Worm (Caenorhabditis elegans): ENCODE results near the gene K09E3.7.
A peak's percentile ranks its signal among the peaks of the same experiment; 100 is the strongest.

K09E3.7 gene

DNA sequence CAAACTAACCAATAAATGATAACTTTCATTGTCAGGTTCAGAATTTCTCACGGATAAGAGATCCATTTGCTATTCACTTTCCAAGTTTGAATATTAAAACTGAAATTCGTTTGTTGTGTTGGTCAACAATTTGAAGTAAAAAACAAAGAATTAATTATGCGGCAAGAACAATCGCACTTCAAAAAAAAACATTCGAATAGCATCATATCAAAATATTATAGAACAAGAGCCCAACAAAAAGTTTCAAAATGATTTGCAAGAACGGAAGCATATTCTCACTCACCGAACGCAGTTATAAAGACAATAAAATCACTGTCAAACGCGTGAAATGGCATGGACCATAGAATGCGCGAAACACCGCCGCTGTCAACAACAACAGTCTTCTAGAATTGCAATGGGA lies at the start of gene K09E3.7:
Gene K09E3.7 (minus strand): TSS at position 101 of the 400 bp plus-strand sequence.
- TF ChIP-seq tbx-11 (GFP tag; IDR thresholded peaks at IDR 0.05) (no peak), ama-1 (optimal IDR thresholded peaks at IDR 0.05) (no peak), B0310.2 (tag; optimal IDR thresholded peaks at IDR 0.05) (no peak), sea-1 (GFP tag; conservative IDR thresholded peaks at IDR 0.05) (no peak), hmg-4 (GFP tag; optimal IDR thresholded peaks at IDR 0.05) (no peak), ceh-36 (tag; optimal IDR thresholded peaks at IDR 0.05) (no peak), hnd-1 (tag; optimal IDR thresholded peaks at IDR 0.05) (no peak), flt-1 (GFP tag; IDR thresholded peaks at IDR 0.05) (no peak), scrt-1 (GFP tag; IDR thresholded peaks at IDR 0.05) (no peak)

DNA sequence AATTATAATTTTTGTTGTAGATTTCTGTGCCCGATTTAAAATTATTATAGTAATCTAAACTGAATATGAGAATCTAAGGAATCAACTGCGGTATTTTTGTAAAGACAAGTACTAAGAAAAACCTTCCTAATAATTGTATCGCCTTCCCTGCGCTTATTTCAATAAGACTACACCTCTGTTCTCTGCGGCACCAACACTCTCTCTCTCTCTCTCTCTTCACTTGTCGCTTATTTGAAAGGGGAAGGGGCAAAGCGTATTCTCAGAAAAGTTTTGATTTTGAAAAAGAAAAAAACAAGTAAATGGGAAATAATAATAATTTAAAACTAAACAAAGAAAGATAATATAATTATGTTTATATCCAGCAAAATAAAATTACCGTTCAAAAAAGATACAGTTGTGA lies 46.9 kb upstream of the K09E3.7 start:
- no peak for TF ChIP-seq aly-1 (tag; optimal IDR thresholded peaks at IDR 0.05)
- TF ChIP-seq hnd-1 (tag; optimal IDR thresholded peaks at IDR 0.05) = no peak
- TF ChIP-seq B0310.2 (tag; optimal IDR thresholded peaks at IDR 0.05) = no peak
- no peak for TF ChIP-seq ceh-36 (tag; optimal IDR thresholded peaks at IDR 0.05)
- peak; percentile 6 for TF ChIP-seq hmg-4 (GFP tag; optimal IDR thresholded peaks at IDR 0.05)
- no peak for TF ChIP-seq tra-4 (tag; optimal IDR thresholded peaks at IDR 0.05)
- peak; percentile 77 for TF ChIP-seq F13C5.2 (tag; optimal IDR thresholded peaks at IDR 0.05)
- peak; percentile 66; the same call in 1 of the 2 replicates for TF ChIP-seq pes-1 (GFP tag; IDR thresholded peaks at IDR 0.05)
- peak; percentile 47; the same call in 1 of the 2 replicates for TF ChIP-seq tbx-37 (GFP tag; conservative IDR thresholded peaks at IDR 0.05)
- TF ChIP-seq sea-1 (GFP tag; conservative IDR thresholded peaks at IDR 0.05) = no peak
- no peak for TF ChIP-seq ceh-13 (GFP tag; optimal IDR thresholded peaks at IDR 0.05)
- TF ChIP-seq ets-7 (tag; optimal IDR thresholded peaks at IDR 0.05) = no peak
- no peak for TF ChIP-seq tbx-11 (GFP tag; IDR thresholded peaks at IDR 0.05)
- TF ChIP-seq flt-1 (GFP tag; IDR thresholded peaks at IDR 0.05) = peak; percentile 65; the same call in 1 of the 2 replicates
- no peak for TF ChIP-seq ama-1 (optimal IDR thresholded peaks at IDR 0.05)
- no peak for TF ChIP-seq scrt-1 (GFP tag; IDR thresholded peaks at IDR 0.05)

DNA sequence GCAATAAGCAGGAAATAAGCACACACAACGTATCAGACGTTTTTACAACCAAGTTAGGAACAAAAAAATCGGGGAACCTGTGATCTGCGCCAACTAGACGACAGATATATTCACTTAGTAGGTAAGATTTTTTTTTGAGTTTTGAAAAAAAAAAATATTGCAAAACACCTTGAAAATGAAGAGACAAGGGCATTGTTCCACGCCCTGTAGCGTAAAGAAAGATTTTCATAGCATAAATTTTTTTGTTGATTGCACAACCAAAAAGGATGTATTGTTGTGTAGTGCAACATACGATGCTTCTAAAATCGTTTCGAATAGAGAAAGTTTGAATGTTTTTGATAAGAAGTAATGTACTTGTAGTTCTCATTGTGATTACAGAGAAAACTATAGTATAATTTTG lies 45.8 kb upstream of the K09E3.7 start:
- TF ChIP-seq hnd-1 (tag; optimal IDR thresholded peaks at IDR 0.05) (no peak), pes-1 (GFP tag; IDR thresholded peaks at IDR 0.05) (no peak), scrt-1 (GFP tag; IDR thresholded peaks at IDR 0.05) (no peak), ceh-36 (tag; optimal IDR thresholded peaks at IDR 0.05) (no peak)

DNA sequence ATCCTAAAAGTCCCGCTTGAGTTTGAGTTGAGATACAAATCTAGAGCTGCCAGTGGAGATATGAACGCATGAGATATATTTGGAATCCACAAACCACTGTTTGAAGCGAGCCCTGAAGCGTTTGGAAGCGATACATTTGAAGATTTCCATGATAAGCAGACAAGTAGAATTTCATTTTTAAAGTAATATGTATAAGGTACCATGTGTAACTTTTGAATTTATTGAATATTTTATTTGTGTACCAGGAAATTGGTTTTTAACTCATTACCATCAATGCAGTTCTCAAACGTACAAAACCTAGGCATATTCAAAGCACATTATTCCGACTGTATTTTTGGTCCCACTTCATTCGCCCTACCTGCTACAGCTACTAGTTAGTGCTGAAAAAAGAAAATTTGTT lies 43.9 kb upstream of the K09E3.7 start, which contains the start of gene B0302.2:
Gene B0302.2 (plus strand): TSS at position 301 of the 400 bp plus-strand sequence.
- no peak for TF ChIP-seq ama-1 (optimal IDR thresholded peaks at IDR 0.05)
- TF ChIP-seq hnd-1 (tag; optimal IDR thresholded peaks at IDR 0.05) = no peak
- no peak for TF ChIP-seq ceh-13 (GFP tag; optimal IDR thresholded peaks at IDR 0.05)
- TF ChIP-seq tbx-37 (GFP tag; conservative IDR thresholded peaks at IDR 0.05) = no peak
- TF ChIP-seq aly-1 (tag; optimal IDR thresholded peaks at IDR 0.05) = no peak
- no peak for TF ChIP-seq tra-4 (tag; optimal IDR thresholded peaks at IDR 0.05)
- TF ChIP-seq sea-1 (GFP tag; conservative IDR thresholded peaks at IDR 0.05) = no peak
- TF ChIP-seq ceh-36 (tag; optimal IDR thresholded peaks at IDR 0.05) = no peak
- no peak for TF ChIP-seq F13C5.2 (tag; optimal IDR thresholded peaks at IDR 0.05)
- no peak for TF ChIP-seq B0310.2 (tag; optimal IDR thresholded peaks at IDR 0.05)
- TF ChIP-seq ets-7 (tag; optimal IDR thresholded peaks at IDR 0.05) = no peak
- no peak for TF ChIP-seq tbx-11 (GFP tag; IDR thresholded peaks at IDR 0.05)
- TF ChIP-seq hmbx-1 (tag; optimal IDR thresholded peaks at IDR 0.05) = no peak
- no peak for TF ChIP-seq hmg-4 (GFP tag; optimal IDR thresholded peaks at IDR 0.05)
- TF ChIP-seq flt-1 (GFP tag; IDR thresholded peaks at IDR 0.05) = no peak

DNA sequence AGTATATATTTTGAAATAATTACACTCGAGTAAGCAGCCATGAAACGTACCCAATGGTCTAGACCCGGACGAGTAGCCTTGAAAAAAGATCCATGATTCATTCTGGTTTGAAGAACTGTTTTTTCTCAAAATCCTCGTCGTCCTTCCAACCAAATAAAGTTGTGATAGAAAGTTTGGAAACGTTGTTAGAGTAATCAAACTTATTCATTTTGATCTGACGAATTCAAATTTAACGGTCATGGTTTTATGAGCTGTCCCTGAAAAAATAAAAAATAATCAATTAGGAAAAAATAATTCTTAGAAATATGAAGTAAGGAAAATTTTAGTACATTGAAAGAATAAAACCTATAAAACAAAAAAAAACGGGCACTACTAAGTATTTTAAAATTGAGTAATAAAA lies 42.4 kb upstream of the K09E3.7 start, which contains the start of gene B0302.4:
Gene B0302.4 (minus strand): TSS at position 101 of the 400 bp plus-strand sequence.
- no peak for TF ChIP-seq tra-4 (tag; optimal IDR thresholded peaks at IDR 0.05)
- no peak for TF ChIP-seq F13C5.2 (tag; optimal IDR thresholded peaks at IDR 0.05)
- TF ChIP-seq tbx-11 (GFP tag; IDR thresholded peaks at IDR 0.05) = no peak
- no peak for TF ChIP-seq ets-7 (tag; optimal IDR thresholded peaks at IDR 0.05)
- no peak for TF ChIP-seq scrt-1 (GFP tag; IDR thresholded peaks at IDR 0.05)
- no peak for TF ChIP-seq hmbx-1 (tag; optimal IDR thresholded peaks at IDR 0.05)
- TF ChIP-seq flt-1 (GFP tag; IDR thresholded peaks at IDR 0.05) = no peak
- no peak for TF ChIP-seq sea-1 (GFP tag; conservative IDR thresholded peaks at IDR 0.05)
- TF ChIP-seq ceh-36 (tag; optimal IDR thresholded peaks at IDR 0.05) = no peak
- no peak for TF ChIP-seq pes-1 (GFP tag; IDR thresholded peaks at IDR 0.05)
- no peak for TF ChIP-seq B0310.2 (tag; optimal IDR thresholded peaks at IDR 0.05)

DNA sequence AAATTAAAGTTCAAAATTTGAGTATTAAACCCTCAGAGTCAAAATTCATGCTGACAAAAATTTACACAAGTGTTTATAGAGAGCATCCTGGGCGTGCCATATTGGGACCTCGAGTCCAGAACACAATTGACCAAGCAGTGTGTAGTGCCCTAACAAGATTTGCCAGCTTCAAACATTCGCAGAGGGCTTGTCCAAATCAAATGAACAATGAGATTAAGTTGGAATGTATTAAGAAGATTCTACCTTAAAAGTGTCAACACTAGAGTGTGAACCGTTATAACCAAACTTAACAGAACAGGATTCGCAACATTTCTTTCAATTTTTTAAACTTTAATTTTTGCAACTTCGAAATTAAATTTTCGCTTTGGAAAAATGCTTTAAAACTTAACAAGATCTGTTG lies 36.1 kb upstream of the K09E3.7 start:
- no peak for TF ChIP-seq ceh-36 (tag; optimal IDR thresholded peaks at IDR 0.05)
- no peak for TF ChIP-seq sea-1 (GFP tag; conservative IDR thresholded peaks at IDR 0.05)
- TF ChIP-seq tbx-11 (GFP tag; IDR thresholded peaks at IDR 0.05) = no peak
- TF ChIP-seq hmbx-1 (tag; optimal IDR thresholded peaks at IDR 0.05) = no peak
- no peak for TF ChIP-seq tra-4 (tag; optimal IDR thresholded peaks at IDR 0.05)
- no peak for TF ChIP-seq F13C5.2 (tag; optimal IDR thresholded peaks at IDR 0.05)

DNA sequence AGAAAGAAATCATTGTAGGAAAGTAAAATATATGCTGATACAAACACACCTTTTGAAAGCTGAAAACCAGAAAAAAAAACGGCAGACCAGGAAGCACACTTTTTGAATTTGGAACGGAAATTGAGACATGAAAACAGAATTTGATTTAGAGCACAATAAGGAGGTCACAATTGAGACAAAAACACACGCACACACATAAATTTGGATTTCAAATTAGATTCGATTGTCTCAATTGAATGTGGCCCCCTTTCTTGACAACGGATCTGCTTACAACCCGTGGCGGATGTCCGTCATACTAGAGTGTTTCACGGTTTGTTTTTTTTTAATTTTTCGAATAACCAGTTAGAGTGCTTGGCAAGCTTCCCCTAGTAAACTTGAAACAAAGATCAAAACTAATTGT lies 33.8 kb upstream of the K09E3.7 start:
- no peak for TF ChIP-seq pes-1 (GFP tag; IDR thresholded peaks at IDR 0.05)
- no peak for TF ChIP-seq B0310.2 (tag; optimal IDR thresholded peaks at IDR 0.05)
- TF ChIP-seq tbx-37 (GFP tag; conservative IDR thresholded peaks at IDR 0.05) = no peak
- TF ChIP-seq sea-1 (GFP tag; conservative IDR thresholded peaks at IDR 0.05) = no peak
- no peak for TF ChIP-seq ceh-13 (GFP tag; optimal IDR thresholded peaks at IDR 0.05)
- no peak for TF ChIP-seq F13C5.2 (tag; optimal IDR thresholded peaks at IDR 0.05)

DNA sequence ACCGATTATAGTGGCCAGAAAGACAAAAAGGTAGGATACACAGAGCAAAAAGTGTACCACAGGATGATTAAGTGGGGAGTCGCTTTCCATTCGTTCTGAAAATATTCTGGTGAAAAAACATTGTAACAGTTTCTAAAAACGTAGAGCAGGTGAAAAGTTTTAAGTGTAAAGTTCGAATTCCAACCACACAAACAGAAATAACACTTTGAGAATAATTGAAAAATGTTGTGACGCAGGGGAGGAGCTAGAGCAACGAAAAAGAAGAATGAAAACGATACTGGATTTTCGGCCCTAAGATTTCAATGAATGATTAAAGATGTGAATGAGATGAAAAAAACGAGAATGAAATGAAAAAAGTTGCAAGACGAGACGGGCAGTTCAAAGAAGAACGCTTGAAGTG lies 23.5 kb upstream of the K09E3.7 start, which contains the start of gene npr-21:
Gene npr-21 (minus strand): TSS at position 101 of the 400 bp plus-strand sequence.
- no peak for TF ChIP-seq F13C5.2 (tag; optimal IDR thresholded peaks at IDR 0.05)
- TF ChIP-seq pes-1 (GFP tag; IDR thresholded peaks at IDR 0.05) = no peak
- TF ChIP-seq sea-1 (GFP tag; conservative IDR thresholded peaks at IDR 0.05) = no peak
- TF ChIP-seq aly-1 (tag; optimal IDR thresholded peaks at IDR 0.05) = no peak
